Worm (Caenorhabditis elegans): ENCODE measurements around the gene dhs-31.

Gene dhs-31

ce11 chrIV:9998487-9999218 lies 42.0 kb downstream of the dhs-31 start, which contains the start of gene pyp-1 (continued):
- no peak for TF ChIP-seq die-1 (tag; optimal IDR thresholded peaks at IDR 0.05)
- no peak for TF ChIP-seq ceh-58 (GFP tag; IDR thresholded peaks at IDR 0.05)
- TF ChIP-seq K12H6.12 (tag; optimal IDR thresholded peaks at IDR 0.05) = peak; percentile 7
- peak; percentile 89 for TF ChIP-seq lsl-1 (GFP tag; optimal IDR thresholded peaks at IDR 0.05)
- peak; percentile 8 for TF ChIP-seq F49E8.2 (tag; optimal IDR thresholded peaks at IDR 0.05; ENCODE audit: insufficient read depth)
- no peak for TF ChIP-seq cebp-1 (GFP tag; IDR thresholded peaks at IDR 0.05)
- TF ChIP-seq cebp-1 (tag; optimal IDR thresholded peaks at IDR 0.05) = peak; percentile 31
- TF ChIP-seq D2030.7 (GFP tag; IDR thresholded peaks at IDR 0.05) = 0 out of 2 replicates have a peak, but pooled peaks have one; percentile 19
- TF ChIP-seq lin-35 (GFP tag; optimal IDR thresholded peaks at IDR 0.05) = peak in 1 of 3 experiments; percentile 31

ce11 chrIV:9994895-9995394 lies 45.8 kb downstream of the dhs-31 start, which contains the start of gene uba-1:
Gene uba-1, minus strand, starts transcription at chrIV:9994945.
- TF ChIP-seq tbx-9 (tag; optimal IDR thresholded peaks at IDR 0.05; ENCODE audit: borderline replicate concordance) = no peak
- TF ChIP-seq madf-6 (GFP tag; IDR thresholded peaks at IDR 0.05) = peak; percentile 94
- peak; percentile 13 for TF ChIP-seq nhr-90 (tag; optimal IDR thresholded peaks at IDR 0.05)
- TF ChIP-seq C17E4.6 (GFP tag; IDR thresholded peaks at IDR 0.05) = peak; percentile 77
- peak; percentile 49; the same call in 1 of the 2 replicates for TF ChIP-seq cebp-1 (GFP tag; IDR thresholded peaks at IDR 0.05)
- TF ChIP-seq cebp-1 (tag; optimal IDR thresholded peaks at IDR 0.05) = peak; percentile 94
- TF ChIP-seq aptf-2 (GFP tag; conservative IDR thresholded peaks at IDR 0.05) = 0 out of 2 replicates have a peak, but pooled peaks have one; percentile 19
- TF ChIP-seq Y56A3A.18 (GFP tag; IDR thresholded peaks at IDR 0.05) = no peak; the same call in 1 of the 2 replicates
- TF ChIP-seq K11D2.4 (GFP tag; IDR thresholded peaks at IDR 0.05) = 0 out of 2 replicates have a peak, but pooled peaks have one; percentile 18
- TF ChIP-seq nhr-27 (tag; optimal IDR thresholded peaks at IDR 0.05) = no peak
- TF ChIP-seq D2030.7 (GFP tag; IDR thresholded peaks at IDR 0.05) = peak; percentile 68
- no peak for TF ChIP-seq F39B2.1 (GFP tag; IDR thresholded peaks at IDR 0.05)
- TF ChIP-seq nfyb-1 (GFP tag; IDR thresholded peaks at IDR 0.05) = peak; percentile 85
- TF ChIP-seq ZK185.1 (tag; optimal IDR thresholded peaks at IDR 0.05; ENCODE audit: poor library complexity, severe bottlenecking) = peak; percentile 87
- TF ChIP-seq F23B12.7 (tag; optimal IDR thresholded peaks at IDR 0.05; ENCODE audit: insufficient read depth) = peak; percentile 59
- peak in 1 of 2 experiments; percentile 27 for TF ChIP-seq rec-8 (tag; optimal IDR thresholded peaks at IDR 0.05)
- TF ChIP-seq B0019.2 (GFP tag; conservative IDR thresholded peaks at IDR 0.05) = peak; percentile 64; the same call in 1 of the 2 replicates
- no peak for TF ChIP-seq F57C9.4 (tag; optimal IDR thresholded peaks at IDR 0.05)
- TF ChIP-seq hsf-1 (GFP tag; IDR thresholded peaks at IDR 0.05) = peak; percentile 97
- TF ChIP-seq lin-54 (GFP tag; optimal IDR thresholded peaks at IDR 0.05) = peak; percentile 79
- peak; percentile 70 for TF ChIP-seq lsl-1 (GFP tag; optimal IDR thresholded peaks at IDR 0.05)
- peak; percentile 53 for TF ChIP-seq madf-10 (tag; optimal IDR thresholded peaks at IDR 0.05)
- TF ChIP-seq F52B5.7 (tag; optimal IDR thresholded peaks at IDR 0.05) = peak; percentile 35
- peak; percentile 89 for TF ChIP-seq Y53G8AR.9 (GFP tag; conservative IDR thresholded peaks at IDR 0.05)
- peak; percentile 46 for TF ChIP-seq ceh-27 (GFP tag; optimal IDR thresholded peaks at IDR 0.05)
- TF ChIP-seq attf-6 (GFP tag; IDR thresholded peaks at IDR 0.05) = 0 out of 2 replicates have a peak, but pooled peaks have one; percentile 25
- peak; percentile 24 to 30 for TF ChIP-seq let-607 (tag; optimal IDR thresholded peaks at IDR 0.05)
- TF ChIP-seq F10E7.11 (tag; optimal IDR thresholded peaks at IDR 0.05) = no peak
- peak; percentile 53 for TF ChIP-seq athp-1 (tag; optimal IDR thresholded peaks at IDR 0.05)
- TF ChIP-seq let-526 (GFP tag; IDR thresholded peaks at IDR 0.05) = no peak
- TF ChIP-seq pha-4 (tag; optimal IDR thresholded peaks at IDR 0.05) = no peak
- TF ChIP-seq B0261.1 (tag; optimal IDR thresholded peaks at IDR 0.05) = no peak
- TF ChIP-seq repo-1 (tag; optimal IDR thresholded peaks at IDR 0.05) = peak; percentile 84
- TF ChIP-seq T07F8.4 (tag; optimal IDR thresholded peaks at IDR 0.05) = no peak
- peak; percentile 48 for TF ChIP-seq atf-7 (tag; optimal IDR thresholded peaks at IDR 0.05)
- peak; percentile 42 for TF ChIP-seq die-1 (tag; optimal IDR thresholded peaks at IDR 0.05)
- TF ChIP-seq ekl-4 (GFP tag; IDR thresholded peaks at IDR 0.05) = peak; percentile 71; the same call in 1 of the 2 replicates
- TF ChIP-seq madf-8 (GFP tag; conservative IDR thresholded peaks at IDR 0.05) = peak; percentile 90
- peak; percentile 63; the same call in 1 of the 2 replicates for TF ChIP-seq pbrm-1 (GFP tag; IDR thresholded peaks at IDR 0.05)

Measured in whole organism, young adult.